Fruit fly (Drosophila melanogaster) whole organism, larva: ENCODE measurements around the gene Pomp.

Experiments
- noc ChIP-seq: fragments of 200-800 bp; sonication (Bioruptor generic); optimal IDR thresholded peaks from 3 replicates; lab custom pipeline; 2019; ENCODE audit warnings: missing biosample characterization, mild to moderate bottlenecking, missing genetic modification characterization, moderate library complexity

Pomp gene

DNA sequence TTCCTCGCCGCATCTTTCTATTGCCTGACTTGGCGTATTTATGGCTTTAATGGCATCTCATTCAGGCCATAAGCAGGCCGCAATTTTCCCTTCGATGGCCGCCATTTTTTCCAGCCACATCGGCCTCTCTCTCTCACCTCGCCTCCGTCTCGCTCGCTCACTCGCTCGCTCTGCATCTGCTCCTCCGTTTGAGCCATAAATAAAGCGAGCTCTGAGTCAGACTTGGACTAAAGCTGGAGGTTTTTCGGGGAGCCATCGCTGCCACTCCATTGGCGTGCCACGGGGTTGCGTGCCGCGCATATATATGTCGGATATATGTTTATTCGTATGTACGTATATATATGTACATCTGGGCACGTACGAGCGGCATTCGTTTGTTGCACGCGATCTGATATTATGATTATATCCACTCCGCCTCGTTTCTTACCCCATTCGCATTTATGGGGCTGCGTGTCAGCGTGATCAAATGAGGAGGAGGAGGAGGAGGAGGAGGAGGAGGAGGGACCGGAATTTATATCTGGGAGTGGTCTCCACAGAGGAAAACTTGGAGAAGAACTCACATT is 10.4 kb upstream of the Pomp start:
- no peak for TF ChIP-seq noc (tag; lab: Kevin White, UChicago)

DNA sequence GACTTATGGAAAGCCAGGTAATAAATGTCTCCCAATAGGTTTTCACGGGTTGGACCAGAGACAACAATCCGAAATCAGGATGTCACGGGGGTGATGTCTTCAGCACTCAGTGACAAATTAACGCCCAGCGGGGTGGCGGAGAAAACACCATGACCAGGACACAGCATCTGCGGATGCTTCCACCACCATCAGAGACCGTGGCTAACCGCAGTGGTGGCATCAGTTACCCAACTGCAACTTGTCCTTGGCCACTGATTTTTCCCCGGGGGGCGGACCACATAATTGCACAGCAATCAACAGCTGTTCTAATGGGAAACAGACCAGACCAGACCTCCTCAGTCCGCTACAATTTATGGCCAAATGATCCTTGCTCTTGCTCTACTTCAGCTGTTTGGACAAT is 9.1 kb upstream of the Pomp start:
- no peak for TF ChIP-seq noc (tag; lab: Kevin White, UChicago)

DNA sequence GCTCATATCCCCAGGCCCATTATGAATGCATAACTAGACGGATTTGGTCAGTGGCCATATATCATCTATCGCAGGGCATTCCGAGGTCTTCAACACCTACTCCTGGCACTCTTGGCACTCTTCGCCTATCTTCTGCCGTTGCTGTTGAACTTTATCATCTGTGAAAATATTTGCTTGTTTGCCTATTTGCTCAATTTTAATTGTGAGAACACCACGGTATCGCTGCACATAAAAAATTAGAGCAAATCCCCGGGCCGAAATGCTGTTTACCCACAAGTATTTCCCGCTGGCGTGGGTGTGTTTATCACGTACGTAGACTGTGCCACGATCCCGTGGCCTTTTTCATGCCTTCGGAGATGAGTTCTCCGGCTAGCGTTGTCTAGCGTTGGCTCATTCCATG is 6.7 kb upstream of the Pomp start:
- TF ChIP-seq noc (tag; lab: Kevin White, UChicago) = peak; percentile 78

DNA sequence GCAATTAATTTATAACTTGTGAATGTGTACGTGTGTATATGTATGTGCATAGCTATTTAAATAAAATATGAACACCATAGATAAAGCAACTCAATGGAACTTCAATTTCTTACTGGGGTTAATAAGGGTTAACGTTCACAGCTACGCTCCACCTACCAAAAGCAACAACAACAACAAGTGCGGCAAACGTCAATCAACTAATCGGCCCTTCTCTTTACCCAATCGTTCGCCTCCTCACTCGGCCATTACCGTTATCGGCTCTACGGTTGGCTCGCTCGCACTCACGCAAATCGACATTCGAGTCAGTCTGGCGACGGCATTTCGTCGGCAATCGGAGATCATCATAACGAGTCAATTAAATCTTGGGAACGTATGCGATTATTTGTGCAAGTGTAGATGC is 4.4 kb upstream of the Pomp start:
- TF ChIP-seq noc (tag; lab: Kevin White, UChicago) = no peak

DNA sequence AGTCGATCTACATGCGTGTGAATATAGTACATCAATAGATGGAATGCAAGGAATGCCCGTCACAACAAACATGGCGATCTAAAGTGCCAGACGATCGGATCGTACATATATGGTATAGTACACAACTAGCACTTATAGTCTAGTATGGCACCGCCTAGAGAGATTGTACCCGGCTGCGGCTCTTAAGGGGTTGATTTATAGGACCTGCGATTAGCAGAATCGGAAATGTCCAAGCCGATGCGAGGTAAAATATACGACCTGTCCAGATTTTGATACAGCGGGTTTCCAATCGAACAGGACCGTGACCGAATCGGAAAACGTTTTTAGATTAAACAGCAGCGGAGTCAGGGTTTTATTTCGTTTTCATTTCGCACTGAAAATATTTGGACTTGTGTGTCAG is 3.5 kb upstream of the Pomp start:
- peak; percentile 56 for TF ChIP-seq noc (tag; lab: Kevin White, UChicago)

DNA sequence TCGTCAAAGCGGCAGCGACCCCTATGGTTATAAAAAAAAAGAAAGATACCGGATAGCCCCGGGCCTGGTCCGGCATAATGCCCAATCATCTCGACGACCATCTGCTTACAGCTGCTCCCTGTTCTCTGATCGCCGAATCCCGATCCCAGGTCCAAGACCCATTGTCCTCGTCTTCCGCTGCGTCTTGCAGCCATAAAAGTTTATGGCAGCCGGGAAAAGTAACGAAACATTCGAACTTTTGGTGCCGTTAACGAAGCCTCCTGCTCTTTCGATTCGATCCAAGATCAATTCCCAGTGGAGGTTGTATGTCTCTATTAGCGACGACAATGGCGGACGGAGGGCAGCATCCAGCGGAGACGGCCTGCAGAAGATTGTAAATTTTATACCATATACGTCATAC is 2.1 kb upstream of the Pomp start:
- TF ChIP-seq noc (tag; lab: Kevin White, UChicago) = no peak

DNA sequence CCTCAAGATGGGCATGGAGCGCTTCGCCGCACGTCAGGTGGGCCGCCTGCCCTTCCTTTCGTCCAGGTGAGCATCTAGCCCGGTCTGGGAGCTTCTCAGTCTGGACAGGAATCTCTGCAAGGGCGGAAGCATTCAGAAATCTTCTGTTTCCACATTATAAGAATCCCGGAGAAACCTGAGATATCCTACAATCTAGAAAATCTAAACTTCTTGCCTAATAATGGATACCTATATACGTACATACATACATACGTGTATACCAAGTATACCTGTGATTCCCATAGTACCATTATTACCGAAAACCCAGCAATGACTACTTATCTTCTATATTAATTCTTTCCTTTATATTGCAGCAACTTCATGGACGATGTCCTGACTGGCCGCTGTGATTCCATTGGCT is 594 bp downstream of the Pomp start:
- TF ChIP-seq noc (tag; lab: Kevin White, UChicago) = no peak

DNA sequence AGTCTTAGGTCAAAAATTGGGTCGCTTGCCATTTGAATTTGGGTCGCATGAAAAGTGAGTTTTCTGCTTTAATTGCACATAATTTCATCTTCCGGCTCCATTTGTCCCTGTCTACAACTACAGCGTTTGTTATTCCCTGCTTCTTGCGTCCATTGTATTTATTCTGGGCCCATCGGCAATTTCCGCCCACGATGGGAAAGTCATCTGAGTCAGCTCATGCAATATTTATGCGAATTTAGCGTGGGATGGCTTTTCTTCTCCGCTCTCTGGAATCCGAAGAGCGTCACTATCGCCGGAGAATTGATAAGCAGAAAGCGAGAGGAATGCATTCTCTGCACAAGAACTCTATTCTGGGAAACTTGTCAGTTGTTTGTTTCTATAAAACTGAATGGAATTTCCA is 5.1 kb downstream of the Pomp start:
- TF ChIP-seq noc (tag; lab: Kevin White, UChicago) = no peak

DNA sequence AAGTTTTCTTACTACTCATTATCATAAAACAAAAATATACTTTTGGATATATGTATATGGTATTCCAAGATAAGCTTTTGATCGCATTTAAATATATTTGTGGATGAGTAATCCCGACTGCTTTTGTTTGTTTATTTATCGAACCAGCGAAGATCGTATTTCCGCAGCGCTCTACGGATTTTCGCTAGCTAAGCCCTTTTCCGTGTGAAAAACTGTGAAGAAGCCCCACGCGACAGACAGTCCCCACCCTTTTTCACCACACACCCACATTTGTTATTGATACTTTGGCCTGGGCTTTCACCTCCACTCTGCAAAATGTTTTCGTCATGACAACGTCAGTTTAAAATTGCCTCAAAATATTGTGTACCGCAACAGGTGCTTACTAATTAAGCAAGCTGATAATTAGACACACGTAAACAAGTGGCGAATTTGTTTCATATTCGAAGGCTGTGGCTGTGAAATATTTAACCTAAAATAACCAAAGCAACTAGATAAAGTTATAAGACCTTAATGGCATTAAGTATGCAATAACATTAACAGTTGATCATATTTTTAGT is 5.6 kb downstream of the Pomp start:
- TF ChIP-seq noc (tag; lab: Kevin White, UChicago) = no peak

DNA sequence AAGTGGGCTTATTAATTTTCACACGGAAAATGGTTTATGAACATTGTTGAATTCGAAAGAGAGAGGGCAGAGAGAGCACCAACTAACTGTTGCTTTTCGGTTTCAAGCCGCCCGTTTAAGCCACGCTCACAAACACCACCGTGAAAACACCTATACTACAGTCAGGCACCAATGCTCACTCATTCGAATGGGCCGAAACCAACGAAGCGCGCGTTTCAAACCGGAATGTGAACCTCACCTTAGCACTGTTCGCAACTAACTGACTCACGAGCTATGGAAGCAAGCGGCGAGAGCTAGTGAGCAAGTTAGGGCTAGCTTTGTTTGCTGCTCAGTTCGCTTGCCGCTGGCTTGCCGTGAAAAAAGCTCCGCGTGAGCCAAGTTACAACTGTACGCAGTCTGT is 6.4 kb downstream of the Pomp start:
- no peak for TF ChIP-seq noc (tag; lab: Kevin White, UChicago)

DNA sequence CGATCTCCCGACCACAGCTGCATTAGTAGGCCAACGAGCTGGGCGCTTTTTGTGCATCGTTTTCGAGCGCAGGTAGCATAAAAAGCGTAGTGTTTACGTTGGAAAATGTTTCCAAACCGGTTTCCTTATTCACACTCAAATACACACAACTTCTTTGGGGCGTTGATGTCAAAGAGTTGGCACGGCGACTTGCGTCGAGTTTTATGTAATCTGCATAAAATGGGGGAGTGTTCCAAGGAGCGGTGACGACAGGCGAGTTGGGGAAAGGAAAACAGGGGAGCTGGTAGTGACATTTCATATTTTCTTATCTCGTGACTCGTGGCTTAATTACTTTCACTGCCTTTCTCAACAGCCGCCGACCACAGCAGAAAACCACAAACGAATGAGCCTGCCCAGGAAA is 7.2 kb downstream of the Pomp start:
- no peak for TF ChIP-seq noc (tag; lab: Kevin White, UChicago)

DNA sequence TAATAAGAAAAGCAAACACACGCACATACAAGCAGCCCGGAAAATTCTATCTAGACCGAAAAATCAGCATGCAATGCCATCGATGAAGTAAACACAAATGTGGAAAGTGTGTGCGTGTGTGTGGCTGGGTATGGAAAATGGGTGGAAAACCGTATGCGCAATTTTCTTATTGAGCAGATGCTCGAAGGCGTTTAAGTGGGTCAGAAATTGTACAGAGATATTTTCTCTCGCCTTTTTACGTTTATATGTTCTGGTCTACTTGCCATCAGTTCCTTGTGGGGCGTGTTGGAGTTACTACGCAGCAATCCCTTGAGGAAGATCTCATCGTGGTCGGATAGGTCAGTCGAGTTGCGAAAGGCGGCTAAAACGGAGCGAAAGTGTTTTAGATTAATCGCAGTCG is 8.3 kb downstream of the Pomp start:
- no peak for TF ChIP-seq noc (tag; lab: Kevin White, UChicago)

DNA sequence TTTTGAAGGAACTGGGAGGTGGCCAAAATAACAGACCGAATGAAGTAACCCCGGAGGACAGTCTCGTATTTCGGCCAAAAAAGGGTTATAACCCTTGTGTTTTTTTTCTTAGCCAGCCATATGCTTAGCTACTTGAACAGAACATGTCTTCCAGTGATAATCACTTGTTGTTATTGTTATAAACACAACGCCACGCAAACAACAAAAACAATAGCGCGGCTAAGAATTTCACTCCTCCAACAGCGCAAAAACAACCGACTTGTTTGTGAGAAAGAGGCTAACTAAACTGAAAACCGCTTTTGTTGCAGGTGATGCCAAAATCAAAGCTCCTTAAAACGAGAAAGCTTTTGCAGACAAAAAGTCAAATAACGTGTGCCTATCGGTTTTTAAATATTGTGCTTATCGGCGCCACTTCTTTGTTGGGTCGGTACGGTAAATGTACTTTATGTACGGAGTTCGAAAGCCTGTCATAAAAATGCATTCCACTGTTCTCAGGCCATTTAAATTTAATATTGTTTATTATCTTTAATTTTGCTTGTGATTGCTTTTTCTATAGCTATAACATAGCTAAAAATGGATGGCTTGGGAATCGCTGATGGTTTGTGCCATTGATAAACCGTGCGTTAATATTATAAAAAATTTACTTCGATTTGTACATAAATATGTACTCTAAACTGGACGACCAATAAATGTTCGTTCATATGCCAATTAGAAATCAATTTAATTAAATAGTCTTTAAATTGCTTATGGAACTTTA is 9.5 kb downstream of the Pomp start, which contains the start of gene vari:
Gene vari, minus strand, starts transcription at position 285 of the 757 bp plus-strand sequence.
- TF ChIP-seq noc (tag; lab: Kevin White, UChicago) = no peak

DNA sequence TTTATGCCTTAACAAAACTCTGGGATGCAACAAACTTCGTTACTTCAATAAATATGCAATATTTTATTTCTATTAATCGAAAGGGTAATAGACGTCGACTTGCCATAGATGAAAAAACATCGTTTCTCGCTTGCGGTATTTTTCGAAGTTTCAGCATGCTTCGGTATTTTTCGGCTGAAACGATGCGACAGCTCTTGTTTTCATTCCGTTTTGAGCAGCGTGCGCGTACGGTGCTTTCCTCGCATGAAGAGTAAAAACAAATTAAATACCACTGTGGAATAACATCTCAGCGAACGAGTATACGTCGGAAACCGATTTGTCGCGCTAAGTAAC is 10.0 kb downstream of the Pomp start, which contains the start of gene CG9328:
Gene CG9328, plus strand, starts transcription at position 201 of the 333 bp plus-strand sequence.
- no peak for TF ChIP-seq noc (tag; lab: Kevin White, UChicago)

DNA sequence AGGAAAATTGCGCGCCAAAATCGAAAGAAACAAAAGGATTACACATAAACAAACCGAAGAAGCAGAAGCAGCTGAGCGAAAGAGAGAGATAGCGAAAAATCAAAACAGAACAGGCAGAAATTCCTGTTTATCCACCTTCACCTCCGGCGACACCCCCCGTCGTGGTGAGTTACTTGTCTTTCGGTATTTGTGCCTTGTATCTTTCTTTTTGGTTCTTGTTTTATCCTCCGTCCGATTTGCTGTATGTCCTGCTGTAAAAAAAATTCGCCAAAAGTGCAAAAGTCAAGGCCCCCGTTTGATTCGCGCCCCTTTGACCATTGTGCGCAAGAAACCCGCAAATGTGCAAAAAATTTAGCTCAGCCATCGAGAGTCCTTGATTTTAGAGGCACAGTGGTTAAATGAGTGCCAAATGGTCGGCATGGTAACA is 10.9 kb downstream of the Pomp start:
- no peak for TF ChIP-seq noc (tag; lab: Kevin White, UChicago)

DNA sequence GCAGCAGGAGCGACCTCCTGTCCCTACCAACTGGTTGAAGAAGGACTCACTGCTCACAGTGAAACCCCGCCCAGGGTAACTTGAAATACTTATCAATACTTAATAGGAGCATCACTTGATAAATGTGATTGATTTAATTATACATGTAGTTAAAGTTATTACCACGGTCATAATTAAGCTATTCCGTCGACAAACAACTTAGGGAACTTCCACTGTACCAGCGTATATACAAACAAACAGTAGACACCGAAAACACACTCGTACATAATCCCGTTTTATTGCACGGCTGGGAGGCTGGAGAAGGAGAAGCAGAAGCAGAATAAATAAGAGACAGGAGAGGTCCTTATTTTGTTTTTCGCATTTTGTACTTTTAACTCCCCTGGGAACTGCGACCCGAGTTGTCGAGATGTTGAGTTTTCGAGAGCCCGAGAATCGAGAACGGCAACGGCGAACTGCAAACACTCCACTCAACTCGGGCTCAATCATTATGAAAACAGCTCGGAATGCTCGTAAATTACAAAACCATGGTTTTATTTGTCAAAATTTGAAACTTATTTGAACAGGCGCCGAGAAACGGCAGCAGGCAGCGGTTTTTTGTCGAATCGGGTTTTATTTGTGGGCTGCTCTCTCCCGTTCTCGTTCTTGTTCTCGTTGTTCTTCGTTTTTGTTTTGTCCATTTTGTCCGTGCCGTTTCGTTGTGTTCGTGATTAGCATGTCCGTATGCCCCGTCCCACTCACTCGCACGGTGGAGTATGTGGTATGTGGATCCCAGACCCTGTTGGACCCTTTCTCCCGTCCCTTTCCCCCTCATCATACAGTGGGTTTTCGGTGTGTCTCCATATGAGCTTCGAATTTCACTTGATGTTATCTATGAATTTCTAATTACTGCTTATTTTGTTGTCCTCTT is 12.8 kb downstream of the Pomp start:
- peak; percentile 69 for TF ChIP-seq noc (tag; lab: Kevin White, UChicago)
